Worm (Caenorhabditis elegans): ENCODE results near the gene T02H6.10.
"Not testable (repeated sequence)": the region's sequence is repeated elsewhere in the genome, so short reads cannot be mapped to it uniquely, and the experiment has no call there.

The T02H6.10 gene

ce11 chrII:701371-702139 lies 21.0 kb upstream of the T02H6.10 start, which contains the start of gene thoc-1:
Gene thoc-1, plus strand, starts transcription at chrII:702107.
- no peak for TF ChIP-seq madf-2 (tag; optimal IDR thresholded peaks at IDR 0.05)
- no peak for TF ChIP-seq mec-3 (tag; optimal IDR thresholded peaks at IDR 0.05; ENCODE audit: borderline replicate concordance)
- no peak for TF ChIP-seq ets-4 (tag; optimal IDR thresholded peaks at IDR 0.05)
- no peak for TF ChIP-seq ceh-9 (tag; optimal IDR thresholded peaks at IDR 0.05)
- no peak for TF ChIP-seq ceh-34 (tag; optimal IDR thresholded peaks at IDR 0.05)
- no peak for TF ChIP-seq fax-1 (tag; optimal IDR thresholded peaks at IDR 0.05)
- TF ChIP-seq T23F11.4 (GFP tag; optimal IDR thresholded peaks at IDR 0.05), result no peak
- TF ChIP-seq pat-9 (tag; optimal IDR thresholded peaks at IDR 0.05), result no peak
- no peak for TF ChIP-seq ztf-16 (tag; optimal IDR thresholded peaks at IDR 0.05)

- TF ChIP-seq pag-3 (tag; optimal IDR thresholded peaks at IDR 0.05; ENCODE audit: borderline replicate concordance) (no peak), fkh-6 (tag; optimal IDR thresholded peaks at IDR 0.05) (no peak), pha-2 (tag; optimal IDR thresholded peaks at IDR 0.05) (no peak), ceh-48 (tag; optimal IDR thresholded peaks at IDR 0.05) (no peak), gmeb-2 (tag; optimal IDR thresholded peaks at IDR 0.05) (no peak), ceh-30 (tag; optimal IDR thresholded peaks at IDR 0.05) (no peak)
Measured at ce11 chrII:701025-701370, 20.5 kb upstream of the T02H6.10 start, which contains the start of gene T02H6.11. Gene T02H6.11, minus strand, starts transcription at chrII:701125.

- TF ChIP-seq unc-3 (GFP tag; conservative IDR thresholded peaks at IDR 0.05), result 0 out of 2 replicates have a peak, but pooled peaks have one; percentile 8
- not testable (repeated sequence) for TF ChIP-seq unc-3 (tag; optimal IDR thresholded peaks at IDR 0.05)
Measured at ce11 chrII:695079-695478, 14.6 kb upstream of the T02H6.10 start.

DNA sequence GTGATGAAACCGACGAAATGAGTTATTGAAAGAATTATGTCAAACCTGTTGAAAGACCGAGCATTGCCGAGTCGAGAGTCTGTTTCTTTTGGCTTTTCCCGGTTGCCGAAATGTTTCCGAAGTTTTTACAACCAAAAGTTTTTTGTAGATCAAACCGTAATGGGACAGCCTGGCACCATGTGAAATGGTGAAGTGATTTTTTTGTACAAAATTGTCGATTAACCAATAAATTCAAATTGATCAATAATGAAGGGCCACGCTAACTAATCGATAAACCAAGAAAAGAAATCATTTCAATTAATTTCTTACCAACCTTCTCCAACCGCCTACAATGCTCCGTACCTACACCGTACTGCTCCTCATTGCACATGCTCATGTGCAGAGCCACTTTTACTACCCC lies 11.0 kb upstream of the T02H6.10 start, which contains the start of gene T02H6.3:
Gene T02H6.3 (plus strand): TSS at position 301 of the 400 bp plus-strand sequence.
- TF ChIP-seq ttx-3 (tag; optimal IDR thresholded peaks at IDR 0.05), result no peak
- TF ChIP-seq hlh-30 (tag; optimal IDR thresholded peaks at IDR 0.05; ENCODE audit: insufficient read depth), result no peak
- no peak for TF ChIP-seq hlh-8 (tag; optimal IDR thresholded peaks at IDR 0.05)
- no peak for TF ChIP-seq syd-9 (tag; optimal IDR thresholded peaks at IDR 0.05)
- TF ChIP-seq fax-1 (tag; optimal IDR thresholded peaks at IDR 0.05), result no peak

DNA sequence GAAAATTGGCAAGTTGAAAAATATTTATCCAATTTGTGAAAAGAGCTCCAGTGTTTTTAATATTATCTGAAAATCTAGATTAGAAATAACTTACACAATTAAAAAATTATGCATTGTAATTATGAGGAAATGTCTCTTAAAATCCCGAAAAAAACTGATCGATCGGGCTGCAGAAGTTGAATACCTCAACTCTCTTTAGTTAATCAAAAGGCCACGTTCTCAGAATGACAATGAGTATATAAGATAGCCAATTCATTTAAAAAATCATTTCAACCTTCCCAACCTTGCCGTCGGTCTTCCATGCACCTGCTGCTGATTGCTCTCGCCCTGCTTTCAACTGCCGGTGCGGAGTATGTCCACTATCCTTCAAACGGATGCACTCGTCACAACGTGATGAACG lies 9.2 kb upstream of the T02H6.10 start, which contains the start of gene T02H6.4:
Gene T02H6.4 (plus strand): TSS at position 301 of the 400 bp plus-strand sequence.
- TF ChIP-seq ceh-6 (GFP tag; optimal IDR thresholded peaks at IDR 0.05) (no peak), Y22D7AL.16 (tag; optimal IDR thresholded peaks at IDR 0.05) (no peak), ceh-22 (tag; optimal IDR thresholded peaks at IDR 0.05) (no peak)

DNA sequence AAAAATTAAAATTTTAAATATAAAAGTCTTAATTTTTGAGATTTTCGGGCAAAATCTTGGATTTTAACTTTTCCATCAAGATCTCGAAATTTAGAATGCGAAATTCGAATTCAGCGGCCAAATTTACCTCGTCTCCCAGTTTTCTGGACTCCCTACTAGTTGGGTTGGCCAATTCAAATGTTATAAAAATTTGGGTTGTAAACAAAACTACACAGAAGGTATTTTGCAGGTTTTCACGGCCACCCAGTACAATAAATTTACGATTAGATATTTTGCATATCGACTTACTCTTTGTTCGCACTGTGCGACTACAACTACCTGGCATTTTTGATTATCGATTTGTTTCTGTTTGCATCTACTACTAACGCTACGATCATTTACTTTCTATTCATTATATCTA lies 4.3 kb upstream of the T02H6.10 start, which contains the start of gene T02H6.5:
Gene T02H6.5 (plus strand): TSS at position 301 of the 400 bp plus-strand sequence.
- TF ChIP-seq elt-4 (tag; optimal IDR thresholded peaks at IDR 0.05) (no peak), tbx-2 (tag; optimal IDR thresholded peaks at IDR 0.05) (no peak), pat-9 (tag; optimal IDR thresholded peaks at IDR 0.05) (no peak), hlh-13 (GFP tag; optimal IDR thresholded peaks at IDR 0.05) (no peak), ceh-34 (tag; optimal IDR thresholded peaks at IDR 0.05) (no peak)

DNA sequence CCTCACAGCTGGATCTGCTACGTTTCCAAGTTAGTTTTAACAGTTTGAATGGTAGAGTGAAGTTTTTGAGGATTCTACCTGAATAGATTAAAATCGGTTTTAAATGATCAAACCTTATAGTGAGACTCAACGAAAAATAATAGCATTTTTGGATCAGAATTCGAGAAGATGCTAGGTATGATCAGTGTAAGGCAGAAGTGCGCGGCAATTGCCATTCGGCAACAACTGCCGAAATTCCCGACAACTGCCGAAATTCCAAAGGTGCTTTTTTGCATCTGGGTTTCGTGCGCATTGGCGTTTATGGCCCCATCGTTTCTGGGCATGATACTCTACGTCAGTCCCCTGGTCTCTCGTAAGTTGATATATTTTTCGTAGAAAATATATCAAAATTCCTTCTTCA lies 3.0 kb upstream of the T02H6.10 start, which contains the start of gene T02H6.6:
Gene T02H6.6 (plus strand): TSS at position 301 of the 400 bp plus-strand sequence.
- TF ChIP-seq unc-3 (GFP tag; conservative IDR thresholded peaks at IDR 0.05) (no peak), unc-3 (tag; optimal IDR thresholded peaks at IDR 0.05) (no peak), pag-3 (tag; optimal IDR thresholded peaks at IDR 0.05; ENCODE audit: borderline replicate concordance) (no peak), lin-11 (tag; optimal IDR thresholded peaks at IDR 0.05) (no peak), hlh-13 (GFP tag; optimal IDR thresholded peaks at IDR 0.05) (no peak), K09A11.1 (tag; optimal IDR thresholded peaks at IDR 0.05; ENCODE audit: insufficient read depth) (no peak), pat-9 (tag; optimal IDR thresholded peaks at IDR 0.05) (no peak), sdc-2 (tag; optimal IDR thresholded peaks at IDR 0.05) (no peak), fkh-6 (tag; optimal IDR thresholded peaks at IDR 0.05) (no peak), fkh-10 (GFP tag; optimal IDR thresholded peaks at IDR 0.05) (no peak), dmd-4 (tag; optimal IDR thresholded peaks at IDR 0.05; ENCODE audit: borderline replicate concordance) (no peak), pax-1 (tag; optimal IDR thresholded peaks at IDR 0.05) (no peak), che-1 (tag; optimal IDR thresholded peaks at IDR 0.05) (no peak)

Measured in whole organism, late embryonic.